Worm (Caenorhabditis elegans) whole organism, L4 larva: Measurements from ENCODE around the gene Y73F8A.26.

Experiments
- F10B5.3 ChIP-seq: sonication (generic microtip); optimal IDR thresholded peaks from 2 replicates; lab custom pipeline; 2016; ENCODE audit warnings: mild to moderate bottlenecking, missing genetic modification characterization, missing compliant biosample characterization
- F26F4.8 ChIP-seq: fragments of 200-800 bp; sonication (Bioruptor generic); conservative IDR thresholded peaks from 2 replicates; pipeline ENCODE4 v1.3.6; 2022; ENCODE audit warnings: missing genetic modification characterization, missing compliant biosample characterization
- R02D3.7 ChIP-seq: fragments of 150-350 bp; sonication (generic microtip); optimal IDR thresholded peaks from 3 replicates; lab custom pipeline; 2014; ENCODE audit warnings: missing biosample characterization, missing genetic modification characterization
- T20F7.1 ChIP-seq: fragments of 200-800 bp; sonication (Bioruptor generic); optimal IDR thresholded peaks from 2 replicates; lab custom pipeline; 2018; ENCODE audit warnings: mild to moderate bottlenecking, missing genetic modification characterization, missing compliant biosample characterization
- T26A8.4 ChIP-seq: fragments of 200-800 bp; sonication (Bioruptor generic); IDR thresholded peaks from 2 replicates; pipeline ENCODE4 v1.3.6; 2022; ENCODE audit warnings: missing genetic modification characterization, missing compliant biosample characterization
- Y48G9A.11 ChIP-seq: fragments of 200-800 bp; sonication (Bioruptor generic); IDR thresholded peaks from 2 replicates; pipeline ENCODE4 v1.3.6; 2022; ENCODE audit warnings: missing genetic modification reagents, missing genetic modification characterization, missing compliant biosample characterization
- Y5F2A.4 ChIP-seq: fragments of 200-800 bp; sonication (Bioruptor generic); optimal IDR thresholded peaks from 2 replicates; lab custom pipeline; 2018; ENCODE audit warnings: mild to moderate bottlenecking, missing genetic modification characterization, missing compliant biosample characterization
- Y75B8A.6 ChIP-seq: fragments of 200-800 bp; sonication (Bioruptor generic); IDR thresholded peaks from 2 replicates; pipeline ENCODE4 v1.3.6; 2022; ENCODE audit warnings: missing genetic modification reagents, missing genetic modification characterization, missing compliant biosample characterization
- ZK337.2 ChIP-seq: fragments of 200-800 bp; sonication (Bioruptor generic); IDR thresholded peaks from 2 replicates; pipeline ENCODE4 v1.3.6; 2022; ENCODE audit warnings: missing genetic modification reagents, missing genetic modification characterization, missing compliant biosample characterization
- ZK546.5 ChIP-seq, 2 experiments: sonication (generic microtip); optimal IDR thresholded peaks; 2 replicates each; lab custom pipeline; 2017; ENCODE audit warnings: missing biosample characterization in 2 of 2, missing genetic modification characterization in 2 of 2
- aha-1 ChIP-seq: fragments of 150-350 bp; peaks from one replicate; lab custom pipeline; 2014; ENCODE audit warnings: missing biosample characterization, missing genetic modification characterization
- aly-2 ChIP-seq: sonication (generic microtip); optimal IDR thresholded peaks from 2 replicates; lab custom pipeline; 2018; ENCODE audit warnings: missing biosample characterization, missing genetic modification characterization
- attf-4 ChIP-seq: sonication (generic microtip); optimal IDR thresholded peaks from 3 replicates; lab custom pipeline; 2017; ENCODE audit warnings: missing biosample characterization, missing genetic modification characterization
- ceh-82 ChIP-seq: sonication (generic microtip); optimal IDR thresholded peaks from 2 replicates; lab custom pipeline; 2017; ENCODE audit warnings: missing biosample characterization, missing genetic modification characterization
- cey-2 ChIP-seq: sonication (generic microtip); optimal IDR thresholded peaks from 3 replicates; lab custom pipeline; 2017; ENCODE audit warnings: missing genetic modification characterization, mild to moderate bottlenecking, missing compliant biosample characterization, antibody characterized with exemption, borderline replicate concordance; ENCODE audit not compliant: insufficient read depth
- ctbp-1 ChIP-seq: fragments of 200-800 bp; sonication (Bioruptor generic); IDR thresholded peaks from 2 replicates; pipeline ENCODE4 v1.3.6; 2022; ENCODE audit warnings: missing genetic modification reagents, missing genetic modification characterization, missing compliant biosample characterization
- dmd-8 ChIP-seq: fragments of 200-800 bp; sonication (Bioruptor generic); IDR thresholded peaks from 2 replicates; pipeline ENCODE4 v1.3.6; 2022; ENCODE audit warnings: missing genetic modification characterization, missing compliant biosample characterization
- dmd-9 ChIP-seq: fragments of 200-800 bp; sonication (Bioruptor generic); IDR thresholded peaks from 2 replicates; pipeline ENCODE4 v1.3.6; 2022; ENCODE audit warnings: missing genetic modification reagents, missing genetic modification characterization, missing compliant biosample characterization
- dve-1 ChIP-seq: sonication (generic microtip); optimal IDR thresholded peaks from 2 replicates; lab custom pipeline; 2017; ENCODE audit warnings: antibody characterized with exemption, mild to moderate bottlenecking, missing genetic modification characterization, missing compliant biosample characterization; ENCODE audit not compliant: insufficient read depth
- fos-1 ChIP-seq: fragments of 150-350 bp; optimal IDR thresholded peaks from 2 replicates; lab custom pipeline; 2014; ENCODE audit warnings: missing biosample characterization, missing genetic modification characterization
- hif-1 ChIP-seq, 2 experiments: sonication (generic microtip); optimal IDR thresholded peaks; 2 replicates each; lab custom pipeline; 2016 to 2017; ENCODE audit warnings: missing compliant biosample characterization in 2 of 2, missing genetic modification characterization in 2 of 2, missing genetic modification reagents in 2 of 2, missing genotype in 2 of 2, mild to moderate bottlenecking in 1 of 2
- hlh-30 ChIP-seq: sonication (generic microtip); optimal IDR thresholded peaks from 2 replicates; lab custom pipeline; 2017; ENCODE audit warnings: antibody characterized with exemption, mild to moderate bottlenecking, missing genetic modification characterization, missing compliant biosample characterization; ENCODE audit not compliant: insufficient read depth
- hmg-1.1 ChIP-seq: fragments of 200-800 bp; sonication (Bioruptor generic); IDR thresholded peaks from 2 replicates; pipeline ENCODE4 v1.3.6; 2022; ENCODE audit warnings: missing genetic modification reagents, missing genetic modification characterization, missing compliant biosample characterization
- jun-1 ChIP-seq: fragments of 150-350 bp; optimal IDR thresholded peaks from 2 replicates; lab custom pipeline; 2014; ENCODE audit warnings: missing biosample characterization, missing genetic modification reagents, missing genetic modification characterization
- lim-7 ChIP-seq: fragments of 200-800 bp; sonication (Bioruptor generic); IDR thresholded peaks from 2 replicates; pipeline ENCODE4 v1.3.6; 2022; ENCODE audit warnings: missing genetic modification characterization, missing compliant biosample characterization
- lin-13 ChIP-seq: fragments of 150-350 bp; optimal IDR thresholded peaks from 2 replicates; lab custom pipeline; 2014; ENCODE audit warnings: missing biosample characterization, missing genetic modification reagents, missing genetic modification characterization
- lin-15B ChIP-seq: fragments of 150-350 bp; sonication (generic microtip); optimal IDR thresholded peaks from 3 replicates; lab custom pipeline; 2014; ENCODE audit warnings: missing biosample characterization, missing genetic modification characterization
- lin-29 ChIP-seq: fragments of 200-800 bp; sonication (Bioruptor generic); IDR thresholded peaks from 2 replicates; pipeline ENCODE4 v1.3.6; 2022; ENCODE audit warnings: missing genetic modification reagents, missing genetic modification characterization, missing compliant biosample characterization
- mdt-29 ChIP-seq: fragments of 200-800 bp; sonication (Bioruptor generic); IDR thresholded peaks from 2 replicates; pipeline ENCODE4 v1.3.6; 2022; ENCODE audit warnings: missing genetic modification reagents, missing genetic modification characterization, missing compliant biosample characterization
- nhr-10 ChIP-seq: fragments of 150-350 bp; optimal IDR thresholded peaks from 2 replicates; lab custom pipeline; 2014; ENCODE audit warnings: missing biosample characterization, missing genetic modification characterization
- nhr-237 ChIP-seq: sonication (generic microtip); optimal IDR thresholded peaks from 2 replicates; lab custom pipeline; 2017; ENCODE audit warnings: missing biosample characterization, missing genetic modification characterization
- nhr-25 ChIP-seq: sonication (generic microtip); optimal IDR thresholded peaks from 2 replicates; lab custom pipeline; 2017; ENCODE audit warnings: missing genetic modification characterization, mild to moderate bottlenecking, missing compliant biosample characterization, antibody characterized with exemption, moderate library complexity, borderline replicate concordance; ENCODE audit not compliant: insufficient read depth
- nhr-41 ChIP-seq: fragments of 200-800 bp; sonication (Bioruptor generic); IDR thresholded peaks from 2 replicates; pipeline ENCODE4 v1.3.6; 2022; ENCODE audit warnings: missing genetic modification reagents, missing genetic modification characterization, missing compliant biosample characterization
- nhr-42 ChIP-seq: fragments of 200-800 bp; sonication (Bioruptor generic); IDR thresholded peaks from 2 replicates; pipeline ENCODE4 v1.3.6; 2022; ENCODE audit warnings: missing genetic modification characterization, missing compliant biosample characterization
- nhr-6 ChIP-seq: fragments of 150-350 bp; optimal IDR thresholded peaks from 2 replicates; lab custom pipeline; 2014; ENCODE audit warnings: missing biosample characterization, missing genetic modification characterization
- nhr-77 ChIP-seq: fragments of 150-350 bp; optimal IDR thresholded peaks from 2 replicates; lab custom pipeline; 2014; ENCODE audit warnings: missing biosample characterization, missing genetic modification characterization
- php-3 ChIP-seq: fragments of 200-800 bp; sonication (Bioruptor generic); IDR thresholded peaks from 2 replicates; pipeline ENCODE4 v1.3.6; 2022; ENCODE audit warnings: missing genetic modification reagents, missing genetic modification characterization, missing compliant biosample characterization
- rbr-2 ChIP-seq: sonication (generic microtip); optimal IDR thresholded peaks from 2 replicates; lab custom pipeline; 2016; ENCODE audit warnings: missing genotype, missing genetic modification characterization, missing compliant biosample characterization
- saeg-2 ChIP-seq: fragments of 200-800 bp; sonication (Bioruptor generic); IDR thresholded peaks from 2 replicates; pipeline ENCODE4 v1.3.6; 2022; ENCODE audit warnings: missing genetic modification reagents, missing genetic modification characterization, missing compliant biosample characterization
- set-16 ChIP-seq: fragments of 200-800 bp; sonication (Bioruptor generic); IDR thresholded peaks from 2 replicates; pipeline ENCODE4 v1.3.6; 2022; ENCODE audit warnings: missing genetic modification reagents, missing genetic modification characterization, missing compliant biosample characterization
- tag-97 ChIP-seq: fragments of 200-800 bp; sonication (Bioruptor generic); IDR thresholded peaks from 2 replicates; pipeline ENCODE4 v1.3.6; 2022; ENCODE audit warnings: missing genetic modification characterization, missing compliant biosample characterization
- tra-1 ChIP-seq: fragments of 200-800 bp; sonication (Bioruptor generic); IDR thresholded peaks from 2 replicates; pipeline ENCODE4 v1.3.6; 2022; ENCODE audit warnings: missing genetic modification reagents, missing genetic modification characterization, missing compliant biosample characterization
- unc-130 ChIP-seq: sonication (generic microtip); optimal IDR thresholded peaks from 2 replicates; lab custom pipeline; 2016; ENCODE audit warnings: missing genetic modification reagents, missing genetic modification characterization, missing compliant biosample characterization
- vab-7 ChIP-seq: fragments of 200-800 bp; sonication (Bioruptor generic); IDR thresholded peaks from 2 replicates; pipeline ENCODE4 v1.3.6; 2022; ENCODE audit warnings: missing genetic modification reagents, missing genetic modification characterization, missing compliant biosample characterization
- zag-1 ChIP-seq: fragments of 150-350 bp; optimal IDR thresholded peaks from 2 replicates; lab custom pipeline; 2014; ENCODE audit warnings: missing biosample characterization, missing genetic modification characterization
- zip-11 ChIP-seq: fragments of 200-800 bp; sonication (Bioruptor generic); IDR thresholded peaks from 2 replicates; pipeline ENCODE4 v1.3.6; 2022; ENCODE audit warnings: missing genetic modification characterization, missing compliant biosample characterization
- zip-2 ChIP-seq: fragments of 150-350 bp; optimal IDR thresholded peaks from 2 replicates; lab custom pipeline; 2014; ENCODE audit warnings: missing biosample characterization, missing genetic modification characterization
- ztf-7 ChIP-seq: fragments of 150-350 bp; optimal IDR thresholded peaks from 2 replicates; lab custom pipeline; 2014; ENCODE audit warnings: missing biosample characterization, missing genetic modification characterization

Gene Y73F8A.26

DNA sequence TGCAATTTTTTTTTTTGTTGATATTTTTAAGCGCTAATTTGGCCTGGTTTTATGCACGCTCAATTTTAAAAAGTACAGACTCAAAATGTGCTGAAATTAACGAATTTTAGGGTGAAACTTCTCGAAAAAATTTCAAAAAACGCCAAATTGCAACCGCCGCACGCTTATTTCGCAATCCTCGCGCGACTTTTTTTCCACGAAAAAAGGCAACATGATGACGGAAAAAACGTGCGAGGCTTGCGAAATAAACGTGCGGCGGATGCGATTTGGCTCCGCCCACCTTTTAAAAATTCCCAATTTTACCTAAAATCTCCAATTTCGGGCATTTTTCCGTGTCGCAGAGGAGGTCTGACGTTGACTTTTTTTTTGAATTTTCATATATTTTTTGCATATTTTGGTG lies 51.5 kb downstream of the Y73F8A.26 start (continued):
- no peak for TF ChIP-seq unc-130 (GFP tag; lab: Kevin White, UChicago)
- no peak for TF ChIP-seq nhr-42

ce11 chrIV:15525733-15526132 lies 52.3 kb downstream of the Y73F8A.26 start:
- TF ChIP-seq F26F4.8 (GFP tag; lab: Robert Waterston, UW): 0 out of 2 replicates have a peak, but pooled peaks have one; percentile 26
- TF ChIP-seq zip-11 (GFP tag; lab: Robert Waterston, UW): no peak
- peak; percentile 30; the same call in 1 of the 2 replicates for TF ChIP-seq Y48G9A.11 (GFP tag; lab: Robert Waterston, UW)
- TF ChIP-seq nhr-42: no peak
- TF ChIP-seq nhr-6 (tag; lab: Kevin White, UChicago): no peak
- TF ChIP-seq set-16 (GFP tag; lab: Robert Waterston, UW): peak; percentile 77

DNA sequence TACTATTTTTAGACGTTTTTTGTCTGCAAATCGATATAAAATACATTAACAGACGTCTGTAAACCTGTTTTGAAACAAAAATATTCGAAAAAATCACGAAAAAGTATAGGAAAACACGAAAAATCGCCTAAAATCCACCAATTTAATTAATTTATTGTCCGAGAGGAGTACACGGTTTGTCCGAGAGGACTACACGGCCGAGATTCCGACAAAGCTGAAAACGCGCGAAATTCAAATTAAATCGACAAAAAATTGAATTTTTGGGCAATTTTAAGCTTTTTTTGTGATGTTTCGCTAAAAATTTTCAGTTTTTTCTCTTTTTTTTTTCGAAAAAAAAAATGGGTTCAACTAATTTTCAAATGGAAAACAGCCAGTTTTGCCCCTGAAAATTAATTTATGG lies 53.0 kb downstream of the Y73F8A.26 start:
- no peak for TF ChIP-seq tag-97 (GFP tag; lab: Robert Waterston, UW)
- no peak for TF ChIP-seq nhr-237
- peak; percentile 79 for TF ChIP-seq mdt-29 (GFP tag; lab: Robert Waterston, UW)
- TF ChIP-seq unc-130 (GFP tag; lab: Kevin White, UChicago): peak; percentile 80
- no peak for TF ChIP-seq ZK546.5 (tag; optimal IDR thresholded peaks at IDR 0.05; lab: Kevin White, UChicago)
- no peak for TF ChIP-seq php-3 (GFP tag; lab: Robert Waterston, UW)
- peak; percentile 37 for TF ChIP-seq lin-13 (GFP tag; lab: Kevin White, UChicago)
- no peak for TF ChIP-seq ztf-7
- TF ChIP-seq attf-4 (tag; lab: Kevin White, UChicago): no peak
- TF ChIP-seq nhr-77 (tag; lab: Kevin White, UChicago): no peak
- no peak for TF ChIP-seq T26A8.4
- no peak for TF ChIP-seq cey-2 (tag; lab: Kevin White, UChicago)
- no peak for TF ChIP-seq zip-2 (tag; lab: Kevin White, UChicago)
- peak; percentile 95 for TF ChIP-seq ZK337.2 (GFP tag; lab: Robert Waterston, UW)
- TF ChIP-seq fos-1 (tag; lab: Kevin White, UChicago): no peak
- TF ChIP-seq T20F7.1: no peak
- no peak for TF ChIP-seq aly-2
- TF ChIP-seq lim-7: no peak
- TF ChIP-seq Y5F2A.4: no peak
- peak; percentile 23 for TF ChIP-seq aha-1 (tag; lab: Kevin White, UChicago)
- 0 out of 2 replicates have a peak, but pooled peaks have one; percentile 39 for TF ChIP-seq hmg-1.1 (GFP tag; lab: Robert Waterston, UW)
- TF ChIP-seq dve-1: peak; percentile 65
- no peak for TF ChIP-seq saeg-2 (GFP tag; lab: Robert Waterston, UW)
- TF ChIP-seq R02D3.7: no peak
- no peak for TF ChIP-seq F10B5.3 (tag; lab: Kevin White, UChicago)
- TF ChIP-seq jun-1 (tag; lab: Kevin White, UChicago): no peak
- TF ChIP-seq rbr-2 (tag; lab: Kevin White, UChicago): peak; percentile 33
- no peak for TF ChIP-seq nhr-41 (GFP tag; lab: Robert Waterston, UW)
- TF ChIP-seq Y75B8A.6 (GFP tag; lab: Robert Waterston, UW): no peak
- no peak for TF ChIP-seq zag-1 (tag; lab: Kevin White, UChicago)
- TF ChIP-seq lin-15B (tag; lab: Kevin White, UChicago): no peak
- TF ChIP-seq dmd-8 (GFP tag; lab: Robert Waterston, UW): no peak
- TF ChIP-seq lin-29 (GFP tag; lab: Robert Waterston, UW): no peak
- no peak for TF ChIP-seq ctbp-1
- no peak for TF ChIP-seq nhr-25 (tag; lab: Kevin White, UChicago)
- no peak for TF ChIP-seq nhr-10
- 0 out of 2 replicates have a peak, but pooled peaks have one; percentile 50 for TF ChIP-seq tra-1
- TF ChIP-seq nhr-6 (tag; lab: Kevin White, UChicago): peak; percentile 27
- no peak for TF ChIP-seq hlh-30 (tag; lab: Kevin White, UChicago)
- peak in 1 of 2 experiments; percentile 78 for TF ChIP-seq hif-1 (tag; optimal IDR thresholded peaks at IDR 0.05; lab: Kevin White, UChicago)
- no peak for TF ChIP-seq ceh-82 (tag; lab: Kevin White, UChicago)
- TF ChIP-seq vab-7: no peak
- peak; percentile 88 for TF ChIP-seq dmd-9
